Worm (Caenorhabditis elegans) whole organism, L2 larva: ENCODE data around the gene C18D11.7.
"Not testable (repeated sequence)": the region's sequence is repeated elsewhere in the genome, so short reads cannot be mapped to it uniquely, and the experiment has no call there.

Source experiments
- C34F6.9 ChIP-seq: fragments of 150-350 bp; optimal IDR thresholded peaks from 2 replicates; lab custom pipeline; 2014; ENCODE audit warnings: missing biosample characterization, missing genetic modification characterization
- R02D3.7 ChIP-seq: fragments of 150-350 bp; optimal IDR thresholded peaks from 2 replicates; lab custom pipeline; 2014; ENCODE audit warnings: missing biosample characterization, missing genetic modification characterization
- ZK546.5 ChIP-seq: sonication (generic microtip); optimal IDR thresholded peaks from 2 replicates; lab custom pipeline; 2017; ENCODE audit warnings: missing biosample characterization, missing genetic modification characterization
- alr-1 ChIP-seq: fragments of 150-350 bp; optimal IDR thresholded peaks from 2 replicates; lab custom pipeline; 2014; ENCODE audit warnings: missing biosample characterization, missing genetic modification characterization
- aly-2 ChIP-seq: fragments of 150-350 bp; optimal IDR thresholded peaks from 2 replicates; lab custom pipeline; 2014; ENCODE audit warnings: missing biosample characterization, missing genetic modification characterization
- ama-1 ChIP-seq: fragments of 150-350 bp; optimal IDR thresholded peaks from 2 replicates; lab custom pipeline; 2018; ENCODE audit warnings: inconsistent platforms
- blmp-1 ChIP-seq: sonication (generic microtip); optimal IDR thresholded peaks from 2 replicates; lab custom pipeline; 2017; ENCODE audit warnings: missing genetic modification characterization, mild to moderate bottlenecking, missing compliant biosample characterization, antibody characterized with exemption, moderate library complexity; ENCODE audit not compliant: insufficient read depth
- ceh-16 ChIP-seq: fragments of 150-350 bp; optimal IDR thresholded peaks from 2 replicates; lab custom pipeline; 2014; ENCODE audit warnings: missing biosample characterization, missing genetic modification characterization
- dmd-4 ChIP-seq: sonication (generic microtip); optimal IDR thresholded peaks from 2 replicates; lab custom pipeline; 2017; ENCODE audit warnings: missing biosample characterization, missing genetic modification characterization
- egl-27 ChIP-seq: sonication (generic microtip); optimal IDR thresholded peaks from 3 replicates; lab custom pipeline; 2017; ENCODE audit warnings: missing biosample characterization, missing genetic modification reagents, missing genetic modification characterization
- elt-1 ChIP-seq: fragments of 150-350 bp; optimal IDR thresholded peaks from 2 replicates; lab custom pipeline; 2014; ENCODE audit warnings: missing biosample characterization, missing genetic modification characterization
- elt-3 ChIP-seq: sonication (generic microtip); optimal IDR thresholded peaks from 2 replicates; lab custom pipeline; 2017; ENCODE audit warnings: missing biosample characterization, missing genetic modification characterization
- fos-1 ChIP-seq: fragments of 150-350 bp; optimal IDR thresholded peaks from 2 replicates; lab custom pipeline; 2014; ENCODE audit warnings: missing biosample characterization, missing genetic modification characterization
- gmeb-1 ChIP-seq: fragments of 150-350 bp; optimal IDR thresholded peaks from 2 replicates; lab custom pipeline; 2014; ENCODE audit warnings: missing biosample characterization, missing genetic modification characterization
- lin-13 ChIP-seq: fragments of 150-350 bp; optimal IDR thresholded peaks from 2 replicates; lab custom pipeline; 2014; ENCODE audit warnings: missing biosample characterization, missing genetic modification reagents, missing genetic modification characterization
- lsy-2 ChIP-seq, 2 experiments: fragments of 150-350 bp in 1 of 2; sonication (generic microtip) in 1 of 2; optimal IDR thresholded peaks; 2 replicates each; lab custom pipeline; 2014 to 2017; ENCODE audit warnings: missing biosample characterization in 2 of 2, missing genetic modification characterization in 2 of 2
- mab-5 ChIP-seq: fragments of 150-350 bp; optimal IDR thresholded peaks from 2 replicates; lab custom pipeline; 2014; ENCODE audit warnings: missing biosample characterization, missing genetic modification characterization
- mbf-1 ChIP-seq: sonication (generic microtip); optimal IDR thresholded peaks from 2 replicates; lab custom pipeline; 2017; ENCODE audit warnings: missing biosample characterization, missing genetic modification characterization
- mdl-1 ChIP-seq, 2 experiments: fragments of 150-350 bp in 1 of 2; sonication (generic microtip) in 1 of 2; optimal IDR thresholded peaks; 2 replicates each; lab custom pipeline; 2017; ENCODE audit warnings: missing biosample characterization in 2 of 2, missing genetic modification characterization in 2 of 2
- nhr-11 ChIP-seq: fragments of 150-350 bp; optimal IDR thresholded peaks from 2 replicates; lab custom pipeline; 2014; ENCODE audit warnings: missing biosample characterization, missing genetic modification characterization
- nhr-129 ChIP-seq: fragments of 150-350 bp; optimal IDR thresholded peaks from 2 replicates; lab custom pipeline; 2014; ENCODE audit warnings: missing biosample characterization, missing genetic modification characterization
- nhr-21 ChIP-seq: fragments of 150-350 bp; optimal IDR thresholded peaks from 2 replicates; lab custom pipeline; 2014; ENCODE audit warnings: missing biosample characterization, missing genetic modification characterization
- nhr-23 ChIP-seq: fragments of 150-350 bp; optimal IDR thresholded peaks from 2 replicates; lab custom pipeline; 2014; ENCODE audit warnings: missing biosample characterization, missing genetic modification reagents, missing genetic modification characterization
- nhr-237 ChIP-seq: fragments of 150-350 bp; optimal IDR thresholded peaks from 2 replicates; lab custom pipeline; 2014; ENCODE audit warnings: missing biosample characterization, missing genetic modification characterization
- nhr-25 ChIP-seq: fragments of 150-350 bp; sonication (generic microtip); optimal IDR thresholded peaks from 3 replicates; lab custom pipeline; 2014; ENCODE audit warnings: missing biosample characterization, missing genetic modification characterization
- nhr-6 ChIP-seq: fragments of 150-350 bp; optimal IDR thresholded peaks from 2 replicates; lab custom pipeline; 2014; ENCODE audit warnings: missing biosample characterization, missing genetic modification characterization
- nhr-77 ChIP-seq: fragments of 150-350 bp; optimal IDR thresholded peaks from 2 replicates; lab custom pipeline; 2014; ENCODE audit warnings: missing biosample characterization, missing genetic modification characterization
- peb-1 ChIP-seq: fragments of 150-350 bp; optimal IDR thresholded peaks from 2 replicates; lab custom pipeline; 2014; ENCODE audit warnings: missing biosample characterization, missing genetic modification characterization
- sem-4 ChIP-seq: fragments of 150-350 bp; optimal IDR thresholded peaks from 2 replicates; lab custom pipeline; 2014; ENCODE audit warnings: missing biosample characterization, missing genetic modification reagents, missing genetic modification characterization
- skn-1 ChIP-seq: sonication (generic microtip); optimal IDR thresholded peaks from 2 replicates; lab custom pipeline; 2017; ENCODE audit warnings: missing biosample characterization, missing genetic modification characterization
- sma-3 ChIP-seq: sonication (generic microtip); optimal IDR thresholded peaks from 2 replicates; lab custom pipeline; 2016; ENCODE audit warnings: missing genetic modification reagents, missing genetic modification characterization, missing compliant biosample characterization
- unc-55 ChIP-seq: fragments of 150-350 bp; sonication (generic microtip); optimal IDR thresholded peaks from 3 replicates; lab custom pipeline; 2014; ENCODE audit warnings: missing biosample characterization, missing genetic modification reagents, missing genetic modification characterization
- unc-62 ChIP-seq: fragments of 150-350 bp; optimal IDR thresholded peaks from 2 replicates; lab custom pipeline; 2014; ENCODE audit warnings: missing biosample characterization, missing genetic modification reagents, missing genetic modification characterization
- ztf-1 ChIP-seq: fragments of 200-800 bp; sonication (Bioruptor generic); conservative IDR thresholded peaks from 2 replicates; pipeline ENCODE4 v1.3.6; 2022; ENCODE audit warnings: missing genetic modification characterization, missing compliant biosample characterization
- ztf-11 ChIP-seq: sonication (generic microtip); optimal IDR thresholded peaks from 2 replicates; lab custom pipeline; 2017; ENCODE audit warnings: missing biosample characterization, missing genetic modification characterization
- ztf-4 ChIP-seq: fragments of 150-350 bp; optimal IDR thresholded peaks from 2 replicates; lab custom pipeline; 2014; ENCODE audit warnings: missing biosample characterization, missing genetic modification characterization

C18D11.7 gene

DNA sequence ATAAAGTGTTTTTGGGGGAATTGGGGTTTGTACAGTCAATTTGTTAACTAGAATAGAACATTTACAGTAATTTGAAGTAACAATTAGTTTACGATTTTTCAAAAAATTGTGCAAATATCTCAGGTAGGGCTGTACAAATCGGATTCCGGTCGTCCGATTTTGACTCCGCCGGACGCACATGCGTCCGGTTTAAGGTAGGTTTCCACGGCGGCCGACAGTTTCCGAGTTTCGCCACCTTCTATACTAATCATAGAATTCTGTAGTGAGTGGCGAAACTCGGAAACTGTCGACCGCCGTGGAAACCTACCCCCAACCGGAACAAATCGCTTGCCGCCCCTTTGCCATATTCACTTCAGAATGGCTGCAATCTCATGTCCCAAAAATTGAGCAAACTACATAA lies 17.1 kb downstream of the C18D11.7 start:
- no peak for TF ChIP-seq elt-3 (tag; lab: Kevin White, UChicago)
- no peak for TF ChIP-seq ztf-1
- TF ChIP-seq ama-1 (lab: Kevin White, UChicago): no peak
- TF ChIP-seq nhr-21: no peak
- no peak for TF ChIP-seq alr-1 (tag; lab: Kevin White, UChicago)
- no peak for TF ChIP-seq ZK546.5 (tag; lab: Kevin White, UChicago)
- TF ChIP-seq blmp-1 (tag; lab: Kevin White, UChicago): no peak
- TF ChIP-seq mdl-1 (tag; optimal IDR thresholded peaks at IDR 0.05; lab: Kevin White, UChicago): no peak
- no peak for TF ChIP-seq mbf-1 (tag; lab: Kevin White, UChicago)
- TF ChIP-seq sma-3: no peak
- no peak for TF ChIP-seq lin-13 (GFP tag; lab: Kevin White, UChicago)
- no peak for TF ChIP-seq ztf-11 (tag; lab: Kevin White, UChicago)
- no peak for TF ChIP-seq nhr-25
- no peak for TF ChIP-seq unc-62 (GFP tag; lab: Kevin White, UChicago)

- not testable (repeated sequence) for TF ChIP-seq peb-1, sma-3, unc-55
Measured at ce11 chrIII:11787376-11787775, 19.2 kb downstream of the C18D11.7 start, which contains the start of gene C24H11.1. C24H11.1 (plus strand) TSS chrIII:11787676.

ce11 chrIII:11785961-11786360 lies 20.6 kb downstream of the C18D11.7 start, which contains the start of gene tbx-38:
tbx-38 (minus strand) TSS chrIII:11786061.
- TF ChIP-seq dmd-4: no peak
- TF ChIP-seq ztf-4 (tag; lab: Kevin White, UChicago): no peak
- TF ChIP-seq fos-1 (tag; lab: Kevin White, UChicago): no peak
- no peak for TF ChIP-seq elt-1
- TF ChIP-seq lin-13 (GFP tag; lab: Kevin White, UChicago): no peak
- no peak for TF ChIP-seq sem-4
- TF ChIP-seq blmp-1 (tag; lab: Kevin White, UChicago): no peak
- no peak for TF ChIP-seq mdl-1 (tag; optimal IDR thresholded peaks at IDR 0.05; lab: Kevin White, UChicago)
- TF ChIP-seq elt-3 (tag; lab: Kevin White, UChicago): no peak
- no peak for TF ChIP-seq aly-2 (tag; lab: Kevin White, UChicago)
- no peak for TF ChIP-seq nhr-6 (tag; lab: Kevin White, UChicago)
- no peak for TF ChIP-seq nhr-23
- TF ChIP-seq ceh-16 (tag; lab: Kevin White, UChicago): no peak
- no peak for TF ChIP-seq sma-3

ce11 chrIII:11781800-11782199 lies 24.8 kb downstream of the C18D11.7 start, which contains the start of gene srd-74:
srd-74 (plus strand) TSS chrIII:11782100.
- TF ChIP-seq skn-1 (tag; lab: Kevin White, UChicago) (no peak), nhr-11 (no peak), ama-1 (lab: Kevin White, UChicago) (no peak), lin-13 (GFP tag; lab: Kevin White, UChicago) (no peak), elt-3 (tag; lab: Kevin White, UChicago) (no peak), nhr-77 (tag; lab: Kevin White, UChicago) (no peak), egl-27 (tag; lab: Kevin White, UChicago) (no peak), nhr-21 (no peak), C34F6.9 (tag; lab: Kevin White, UChicago) (no peak), R02D3.7 (tag; lab: Kevin White, UChicago) (no peak), nhr-237 (no peak), mab-5 (tag; lab: Kevin White, UChicago) (no peak), nhr-129 (tag; lab: Kevin White, UChicago) (no peak), lsy-2 (tag; optimal IDR thresholded peaks at IDR 0.05; lab: Kevin White, UChicago) (no peak)

- TF ChIP-seq mdl-1 (tag; optimal IDR thresholded peaks at IDR 0.05; lab: Kevin White, UChicago) (no peak), unc-62 (GFP tag; lab: Kevin White, UChicago) (no peak), gmeb-1 (tag; lab: Kevin White, UChicago) (no peak), peb-1 (no peak), alr-1 (tag; lab: Kevin White, UChicago) (no peak)
- TF ChIP-seq, all 48 proteins: peak for 0
Measured at ce11 chrIII:11780183-11780664, 26.4 kb downstream of the C18D11.7 start, which contains the start of gene C24H11.5. C24H11.5 (plus strand) TSS chrIII:11780233.
